5 fruit fly cellular contexts compared by ENCODE assay signal in the genomic region with DNA sequence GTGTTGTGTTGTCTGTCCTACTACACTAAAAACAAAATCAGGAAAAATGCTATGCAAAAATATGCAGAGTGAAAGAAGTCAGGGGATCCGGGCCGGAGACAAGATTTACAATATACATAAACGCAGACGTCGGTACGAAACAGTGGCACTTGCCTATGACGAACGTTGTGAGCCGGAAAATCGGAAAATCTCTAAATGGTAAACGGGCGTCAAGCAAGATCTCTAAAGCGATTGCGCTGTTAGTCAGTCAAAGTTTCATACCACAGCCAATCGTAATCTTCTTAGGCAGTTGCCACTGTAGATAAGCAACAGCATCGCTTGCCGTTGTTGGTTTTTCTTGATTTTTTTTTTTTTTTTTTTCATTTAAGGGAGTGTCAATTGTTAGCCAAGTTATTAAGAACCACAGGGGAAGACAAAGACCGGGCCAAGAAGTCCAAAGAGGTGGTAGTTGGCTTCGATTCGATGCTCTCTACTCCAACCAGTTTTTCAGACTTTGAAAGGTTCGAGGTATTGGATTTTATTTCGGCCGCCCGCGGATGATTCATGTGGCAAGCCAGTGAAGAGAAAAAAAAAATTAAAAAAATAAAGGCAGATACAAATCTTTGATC.
TF ChIP-seq lines count a peak whose summit lies in the region.

No protein-coding gene starts in this region.

- TF ChIP-seq CTCF in whole organism, embryonic (GFP tag; optimal IDR thresholded peaks at IDR 0.05; lab: Kevin White, UChicago), result no peak

TF ChIP-seq in whole organism, adult, 20 proteins besides CTCF, POLR2A, EP300 and RAD21:
- TF ChIP-seq ovo (GFP tag; optimal IDR thresholded peaks at IDR 0.05; lab: Kevin White, UChicago), result no peak
- peak; percentile 51 for TF ChIP-seq Hr96 (GFP tag; optimal IDR thresholded peaks at IDR 0.05; lab: Kevin White, UChicago)
- peak; percentile 36 for TF ChIP-seq CG7045 (GFP tag; optimal IDR thresholded peaks at IDR 0.05; lab: Kevin White, UChicago)
- TF ChIP-seq Crg-1 (GFP tag; optimal IDR thresholded peaks at IDR 0.05; lab: Kevin White, UChicago), result no peak

TF ChIP-seq in whole organism, embryonic, 481 proteins besides CTCF, POLR2A, EP300 and RAD21 (continues in another document):
- peak; percentile 71 for TF ChIP-seq Ets97D (GFP tag; optimal IDR thresholded peaks at IDR 0.05; lab: Kevin White, UChicago)
- TF ChIP-seq Gug (GFP tag; IDR thresholded peaks at IDR 0.05; lab: Robert Waterston, UW), result peak; percentile 97
- peak; percentile 2 for TF ChIP-seq MTF-1 (GFP tag; optimal IDR thresholded peaks at IDR 0.05; lab: Kevin White, UChicago; ENCODE audit: borderline replicate concordance)
- TF ChIP-seq CG18476 (GFP tag; optimal IDR thresholded peaks at IDR 0.05; lab: Kevin White, UChicago), result peak; percentile 40
- TF ChIP-seq CG12942 (GFP tag; optimal IDR thresholded peaks at IDR 0.05; lab: Kevin White, UChicago), result peak; percentile 68
- peak; percentile 81 for TF ChIP-seq CG31441 (GFP tag; IDR thresholded peaks at IDR 0.05; lab: Robert Waterston, UW)
- no peak for TF ChIP-seq fd64A (GFP tag; optimal IDR thresholded peaks at IDR 0.05; lab: Kevin White, UChicago)
- TF ChIP-seq CG7556 (GFP tag; optimal IDR thresholded peaks at IDR 0.05; lab: Kevin White, UChicago), result no peak
- peak; percentile 93 for TF ChIP-seq CG2712 (tag; optimal IDR thresholded peaks at IDR 0.05; lab: Kevin White, UChicago)
- no peak for TF ChIP-seq CG13287 (GFP tag; IDR thresholded peaks at IDR 0.05; lab: Robert Waterston, UW; ENCODE audit: partially characterized antibody)
- no peak for TF ChIP-seq CG7271 (tag; optimal IDR thresholded peaks at IDR 0.05; lab: Kevin White, UChicago)
- TF ChIP-seq CG7786 (GFP tag; optimal IDR thresholded peaks at IDR 0.05; lab: Kevin White, UChicago), result peak; percentile 79
- TF ChIP-seq Fer1 (GFP tag; optimal IDR thresholded peaks at IDR 0.05; lab: Kevin White, UChicago), result no peak
- TF ChIP-seq abd-A (tag; optimal IDR thresholded peaks at IDR 0.05; lab: Kevin White, UChicago), result peak; percentile 10
- peak; percentile 57 for TF ChIP-seq HmgD (GFP tag; optimal IDR thresholded peaks at IDR 0.05; lab: Kevin White, UChicago)
- TF ChIP-seq HLHmδ (GFP tag; optimal IDR thresholded peaks at IDR 0.05; lab: Kevin White, UChicago), result no peak
- peak; percentile 62 for TF ChIP-seq Ssrp (tag; optimal IDR thresholded peaks at IDR 0.05; lab: Kevin White, UChicago)
- TF ChIP-seq CG3847 (GFP tag; IDR thresholded peaks at IDR 0.05; lab: Robert Waterston, UW), result peak; percentile 72
- TF ChIP-seq grau (tag; optimal IDR thresholded peaks at IDR 0.05; lab: Kevin White, UChicago), result peak; percentile 94

TF ChIP-seq in whole organism, prepupa, 60 proteins besides CTCF, POLR2A, EP300 and RAD21 (continues in another document):
- TF ChIP-seq CG34406 (GFP tag; optimal IDR thresholded peaks at IDR 0.05; lab: Kevin White, UChicago), result peak; percentile 73
- TF ChIP-seq eg (GFP tag; IDR thresholded peaks at IDR 0.05; lab: Robert Waterston, UW), result peak; percentile 94
- peak; percentile 75 for TF ChIP-seq Sox15 (GFP tag; optimal IDR thresholded peaks at IDR 0.05; lab: Kevin White, UChicago)
- TF ChIP-seq achi (GFP tag; optimal IDR thresholded peaks at IDR 0.05; lab: Kevin White, UChicago), result peak; percentile 82
- peak; percentile 88 for TF ChIP-seq CG31627 (GFP tag; optimal IDR thresholded peaks at IDR 0.05; lab: Kevin White, UChicago)
- peak; percentile 64 for TF ChIP-seq CG4318 (GFP tag; optimal IDR thresholded peaks at IDR 0.05; lab: Kevin White, UChicago)
- TF ChIP-seq CG3032 (tag; optimal IDR thresholded peaks at IDR 0.05; lab: Kevin White, UChicago), result peak; percentile 91
- no peak for TF ChIP-seq fd85E (GFP tag; optimal IDR thresholded peaks at IDR 0.05; lab: Kevin White, UChicago)
- peak; percentile 89 for TF ChIP-seq CG8319 (GFP tag; optimal IDR thresholded peaks at IDR 0.05; lab: Kevin White, UChicago)
- TF ChIP-seq CG32006 (GFP tag; optimal IDR thresholded peaks at IDR 0.05; lab: Kevin White, UChicago), result peak; percentile 77
- peak; percentile 80 for TF ChIP-seq pdm3 (GFP tag; optimal IDR thresholded peaks at IDR 0.05; lab: Kevin White, UChicago)
- peak; percentile 85 for TF ChIP-seq Sox14 (GFP tag; optimal IDR thresholded peaks at IDR 0.05; lab: Kevin White, UChicago)
- no peak for TF ChIP-seq fkh (GFP tag; optimal IDR thresholded peaks at IDR 0.05; lab: Kevin White, UChicago)
- TF ChIP-seq Ets21C (GFP tag; optimal IDR thresholded peaks at IDR 0.05; lab: Kevin White, UChicago), result peak; percentile 72
- TF ChIP-seq CG6276 (GFP tag; optimal IDR thresholded peaks at IDR 0.05; lab: Kevin White, UChicago), result peak; percentile 70
- peak; percentile 87 for TF ChIP-seq Hr39 (GFP tag; optimal IDR thresholded peaks at IDR 0.05; lab: Kevin White, UChicago)
- peak; percentile 90 for TF ChIP-seq dsx (GFP tag; optimal IDR thresholded peaks at IDR 0.05; lab: Kevin White, UChicago; ENCODE audit: poor library complexity, severe bottlenecking)
- TF ChIP-seq net (GFP tag; optimal IDR thresholded peaks at IDR 0.05; lab: Kevin White, UChicago), result peak; percentile 64
- TF ChIP-seq lz (GFP tag; optimal IDR thresholded peaks at IDR 0.05; lab: Kevin White, UChicago), result peak; percentile 80
- TF ChIP-seq Smox (GFP tag; optimal IDR thresholded peaks at IDR 0.05; lab: Kevin White, UChicago), result peak; percentile 75

TF ChIP-seq in whole organism, pupa, 21 proteins besides CTCF, POLR2A, EP300 and RAD21:
- TF ChIP-seq fd96Ca (GFP tag; IDR thresholded peaks at IDR 0.05; lab: Robert Waterston, UW) (peak; percentile 94), D1 (tag; optimal IDR thresholded peaks at IDR 0.05; lab: Kevin White, UChicago) (no peak), CG9948 (tag; optimal IDR thresholded peaks at IDR 0.05; lab: Kevin White, UChicago) (peak; percentile 74), CG34367 (tag; optimal IDR thresholded peaks at IDR 0.05; lab: Kevin White, UChicago) (peak; percentile 69), CG17806 (tag; optimal IDR thresholded peaks at IDR 0.05; lab: Kevin White, UChicago) (peak; percentile 78), CG32121 (GFP tag; IDR thresholded peaks at IDR 0.05; lab: Robert Waterston, UW) (peak; percentile 87), CG8159 (tag; optimal IDR thresholded peaks at IDR 0.05; lab: Kevin White, UChicago) (peak; percentile 84), CG14655 (GFP tag; optimal IDR thresholded peaks at IDR 0.05; lab: Kevin White, UChicago) (peak; percentile 77), Pif1A (GFP tag; optimal IDR thresholded peaks at IDR 0.05; lab: Kevin White, UChicago) (peak; percentile 78), Pif1B (GFP tag; optimal IDR thresholded peaks at IDR 0.05; lab: Kevin White, UChicago) (peak; percentile 78), CG8301 (tag; optimal IDR thresholded peaks at IDR 0.05; lab: Kevin White, UChicago) (peak; percentile 61), CG13204 (GFP tag; optimal IDR thresholded peaks at IDR 0.05; lab: Kevin White, UChicago) (peak; percentile 61), CG15710 (tag; optimal IDR thresholded peaks at IDR 0.05; lab: Kevin White, UChicago) (peak; percentile 86), Snoo (tag; optimal IDR thresholded peaks at IDR 0.05; lab: Kevin White, UChicago) (no peak), CG10348 (GFP tag; IDR thresholded peaks at IDR 0.05; lab: Robert Waterston, UW) (peak; percentile 47; the same call in 1 of the 2 replicates), Ets98B (GFP tag; IDR thresholded peaks at IDR 0.05; lab: Robert Waterston, UW) (peak; percentile 88), gl (tag; optimal IDR thresholded peaks at IDR 0.05; lab: Kevin White, UChicago) (peak; percentile 87), EcR (GFP tag; optimal IDR thresholded peaks at IDR 0.05; lab: Kevin White, UChicago) (no peak), rn (GFP tag; IDR thresholded peaks at IDR 0.05; lab: Robert Waterston, UW) (peak; percentile 85), CG4496 (GFP tag; IDR thresholded peaks at IDR 0.05; lab: Robert Waterston, UW) (peak; percentile 94), CG12605 (GFP tag; IDR thresholded peaks at IDR 0.05; lab: Robert Waterston, UW) (peak; percentile 69)

TF ChIP-seq in whole organism, wandering third instar larva, 38 proteins besides CTCF, POLR2A, EP300 and RAD21 (continues in another document):
- TF ChIP-seq usp (GFP tag; optimal IDR thresholded peaks at IDR 0.05; lab: Kevin White, UChicago) (no peak), HLH106 (tag; optimal IDR thresholded peaks at IDR 0.05; lab: Kevin White, UChicago) (peak; percentile 89), Dfd (GFP tag; optimal IDR thresholded peaks at IDR 0.05; lab: Kevin White, UChicago) (no peak), h (GFP tag; optimal IDR thresholded peaks at IDR 0.05; lab: Kevin White, UChicago) (peak; percentile 84), dl (GFP tag; optimal IDR thresholded peaks at IDR 0.05; lab: Kevin White, UChicago; ENCODE audit: insufficient read depth in 1 of 2, partially characterized antibody in 2 of 2) (no peak), CG9705 (GFP tag; optimal IDR thresholded peaks at IDR 0.05; lab: Kevin White, UChicago) (peak; percentile 57), CG32264 (GFP tag; optimal IDR thresholded peaks at IDR 0.05; lab: Kevin White, UChicago) (peak; percentile 21), fru (GFP tag; optimal IDR thresholded peaks at IDR 0.05; lab: Kevin White, UChicago) (peak; percentile 81), brk (GFP tag; optimal IDR thresholded peaks at IDR 0.05; lab: Kevin White, UChicago) (no peak), rgr (GFP tag; optimal IDR thresholded peaks at IDR 0.05; lab: Kevin White, UChicago) (peak; percentile 74), psq (GFP tag; optimal IDR thresholded peaks at IDR 0.05; lab: Kevin White, UChicago) (peak; percentile 58), br (GFP tag; optimal IDR thresholded peaks at IDR 0.05; lab: Kevin White, UChicago) (peak; percentile 77), Vsx2 (GFP tag; optimal IDR thresholded peaks at IDR 0.05; lab: Kevin White, UChicago; ENCODE audit: partially characterized antibody) (no peak), CrebA (GFP tag; optimal IDR thresholded peaks at IDR 0.05; lab: Kevin White, UChicago; ENCODE audit: borderline replicate concordance) (no peak), Abd-B (GFP tag; optimal IDR thresholded peaks at IDR 0.05; lab: Kevin White, UChicago) (no peak), Mio (GFP tag; optimal IDR thresholded peaks at IDR 0.05; lab: Kevin White, UChicago) (no peak), pan (optimal IDR thresholded peaks at IDR 0.05; lab: Kevin White, UChicago) (no peak), GATAd (GFP tag; optimal IDR thresholded peaks at IDR 0.05; lab: Kevin White, UChicago) (no peak), jim (GFP tag; optimal IDR thresholded peaks at IDR 0.05; lab: Kevin White, UChicago) (no peak), woc (GFP tag; optimal IDR thresholded peaks at IDR 0.05; lab: Kevin White, UChicago) (peak; percentile 69), dsf (GFP tag; optimal IDR thresholded peaks at IDR 0.05; lab: Kevin White, UChicago; ENCODE audit: borderline replicate concordance) (no peak), Hnf4 (GFP tag; optimal IDR thresholded peaks at IDR 0.05; lab: Kevin White, UChicago) (peak; percentile 67), sage (GFP tag; optimal IDR thresholded peaks at IDR 0.05; lab: Kevin White, UChicago) (peak; percentile 19), Dif (GFP tag; optimal IDR thresholded peaks at IDR 0.05; lab: Kevin White, UChicago; ENCODE audit: partially characterized antibody) (no peak), N (GFP tag; optimal IDR thresholded peaks at IDR 0.05; lab: Kevin White, UChicago) (no peak), ey (GFP tag; optimal IDR thresholded peaks at IDR 0.05; lab: Kevin White, UChicago) (peak; percentile 81)
